ENCODE assay signal across 5 worm cellular contexts in genomic region chrII:9009976-9010702, ce11.
A peak's percentile ranks its signal among the peaks of the same experiment; 100 is the strongest.
TF ChIP-seq lines count a peak whose summit lies in the region.

No protein-coding gene starts in this region.

TF ChIP-seq in whole organism, L1 larva, 84 proteins besides CTCF, POLR2A, EP300 and RAD21:
- no peak for TF ChIP-seq unc-86 (tag; optimal IDR thresholded peaks at IDR 0.05; lab: Kevin White, UChicago)
- TF ChIP-seq fkh-8 (tag; optimal IDR thresholded peaks at IDR 0.05; lab: Kevin White, UChicago) = peak; percentile 82
- TF ChIP-seq elt-2 (tag; optimal IDR thresholded peaks at IDR 0.05; lab: Kevin White, UChicago) = peak; percentile 88
- no peak for TF ChIP-seq lin-13 (GFP tag; optimal IDR thresholded peaks at IDR 0.05; lab: Kevin White, UChicago)
- peak; percentile 67 for TF ChIP-seq pax-3 (tag; optimal IDR thresholded peaks at IDR 0.05; lab: Kevin White, UChicago)
- TF ChIP-seq F16B12.6 (tag; optimal IDR thresholded peaks at IDR 0.05; lab: Kevin White, UChicago) = no peak
- TF ChIP-seq pqm-1 (tag; optimal IDR thresholded peaks at IDR 0.05; lab: Kevin White, UChicago) = peak; percentile 76
- peak; percentile 35 for TF ChIP-seq sox-4 (tag; optimal IDR thresholded peaks at IDR 0.05; lab: Kevin White, UChicago)
- peak; percentile 55 for TF ChIP-seq dsc-1 (tag; optimal IDR thresholded peaks at IDR 0.05; lab: Kevin White, UChicago)
- TF ChIP-seq tlp-1 (tag; optimal IDR thresholded peaks at IDR 0.05; lab: Kevin White, UChicago) = peak; percentile 52
- TF ChIP-seq lin-39 (tag; optimal IDR thresholded peaks at IDR 0.05; lab: Kevin White, UChicago) = no peak
- no peak for TF ChIP-seq nhr-28 (tag; optimal IDR thresholded peaks at IDR 0.05; lab: Kevin White, UChicago)
- TF ChIP-seq nhr-71 (tag; optimal IDR thresholded peaks at IDR 0.05; lab: Kevin White, UChicago) = peak; percentile 84
- no peak for TF ChIP-seq efl-1 (optimal IDR thresholded peaks at IDR 0.05; lab: Kevin White, UChicago)
- TF ChIP-seq efl-1 (GFP tag; optimal IDR thresholded peaks at IDR 0.05 in 1 of 2; lab: Kevin White, UChicago) = peak in 1 of 2 experiments; percentile 59
- peak; percentile 57 for TF ChIP-seq nhr-47 (tag; optimal IDR thresholded peaks at IDR 0.05; lab: Kevin White, UChicago)
- TF ChIP-seq hpl-2 (GFP tag; optimal IDR thresholded peaks at IDR 0.05; lab: Kevin White, UChicago) = no peak
- TF ChIP-seq fkh-10 (GFP tag; optimal IDR thresholded peaks at IDR 0.05; lab: Kevin White, UChicago) = no peak
- no peak for TF ChIP-seq nhr-19 (GFP tag; conservative IDR thresholded peaks at IDR 0.05; lab: Robert Waterston, UW)

TF ChIP-seq in whole organism, L2 larva, 48 proteins besides CTCF, POLR2A, EP300 and RAD21:
- TF ChIP-seq lin-39 (tag; optimal IDR thresholded peaks at IDR 0.05; lab: Kevin White, UChicago) = no peak
- no peak for TF ChIP-seq sma-3 (GFP tag; optimal IDR thresholded peaks at IDR 0.05; lab: Kevin White, UChicago)
- no peak for TF ChIP-seq dmd-4 (tag; optimal IDR thresholded peaks at IDR 0.05; lab: Kevin White, UChicago)
- TF ChIP-seq lsy-2 (tag; optimal IDR thresholded peaks at IDR 0.05; lab: Kevin White, UChicago) = peak in 1 of 2 experiments; percentile 12
- TF ChIP-seq ama-1 (optimal IDR thresholded peaks at IDR 0.05; lab: Kevin White, UChicago) = no peak
- no peak for TF ChIP-seq C34F6.9 (tag; optimal IDR thresholded peaks at IDR 0.05; lab: Kevin White, UChicago)
- no peak for TF ChIP-seq ceh-16 (tag; optimal IDR thresholded peaks at IDR 0.05; lab: Kevin White, UChicago)
- TF ChIP-seq gmeb-1 (tag; optimal IDR thresholded peaks at IDR 0.05; lab: Kevin White, UChicago) = no peak
- no peak for TF ChIP-seq unc-62 (GFP tag; optimal IDR thresholded peaks at IDR 0.05; lab: Kevin White, UChicago)
- TF ChIP-seq nhr-21 (tag; optimal IDR thresholded peaks at IDR 0.05; lab: Kevin White, UChicago) = peak; percentile 41
- peak; percentile 4 for TF ChIP-seq Y55F3AM.14 (GFP tag; optimal IDR thresholded peaks at IDR 0.05; lab: Kevin White, UChicago)

TF ChIP-seq in whole organism, L3 larva, 47 proteins besides CTCF, POLR2A, EP300 and RAD21:
- TF ChIP-seq elt-2 (tag; optimal IDR thresholded peaks at IDR 0.05; lab: Kevin White, UChicago) = peak; percentile 36
- TF ChIP-seq skn-1 (tag; optimal IDR thresholded peaks at IDR 0.05; lab: Kevin White, UChicago) = no peak

TF ChIP-seq in whole organism, L4 larva, 104 proteins besides CTCF, POLR2A, EP300 and RAD21:
- TF ChIP-seq lin-29 (GFP tag; IDR thresholded peaks at IDR 0.05; lab: Robert Waterston, UW) = no peak
- peak; percentile 10 for TF ChIP-seq rbr-2 (tag; optimal IDR thresholded peaks at IDR 0.05; lab: Kevin White, UChicago)
- peak in 1 of 2 experiments; percentile 27 for TF ChIP-seq unc-62 (GFP tag; optimal IDR thresholded peaks at IDR 0.05 in 1 of 2; lab: Kevin White, UChicago)
- TF ChIP-seq unc-62 (tag; optimal IDR thresholded peaks at IDR 0.05; lab: Kevin White, UChicago) = no peak
- TF ChIP-seq nhr-11 (tag; optimal IDR thresholded peaks at IDR 0.05; lab: Kevin White, UChicago) = peak; percentile 39

TF ChIP-seq in whole organism, late embryonic, 69 proteins besides CTCF, POLR2A, EP300 and RAD21:
- TF ChIP-seq tbx-7 (tag; optimal IDR thresholded peaks at IDR 0.05; lab: Kevin White, UChicago) (no peak), dve-1 (tag; optimal IDR thresholded peaks at IDR 0.05; lab: Kevin White, UChicago) (peak; percentile 15), pag-3 (tag; optimal IDR thresholded peaks at IDR 0.05; lab: Kevin White, UChicago; ENCODE audit: borderline replicate concordance) (no peak), elt-2 (tag; optimal IDR thresholded peaks at IDR 0.05; lab: Kevin White, UChicago) (peak; percentile 98), ref-2 (tag; optimal IDR thresholded peaks at IDR 0.05; lab: Kevin White, UChicago) (no peak)

Comparison
In these comparisons a context has a peak if more than half of its experiments do, and no peak if none do; other contexts are left out.
1. Of the 29 proteins assayed by ChIP-seq in both whole organism, L4 larva and whole organism, L1 larva: peak only in whole organism, L4 larva: nhr-11; only in whole organism, L1 larva: pqm-1; in both: none; in neither: 26; mixed calls (peak in some experiments, not most) for 1.